Fruit fly (Drosophila melanogaster): ENCODE measurements around the gene Mkp.

The Mkp gene

dm6 chr3L:224004-224951, 39.9 kb upstream of the Mkp start (continued):
- TF ChIP-seq gsb (GFP tag; IDR thresholded peaks at IDR 0.05) = peak; percentile 43; the same call in 1 of the 2 replicates
- peak; percentile 69 for TF ChIP-seq Opbp (GFP tag; IDR thresholded peaks at IDR 0.05; ENCODE audit: partially characterized antibody)
- TF ChIP-seq hth (optimal IDR thresholded peaks at IDR 0.05) = no peak
- no peak for TF ChIP-seq trem (tag; optimal IDR thresholded peaks at IDR 0.05)
- TF ChIP-seq CG42726 (GFP tag; IDR thresholded peaks at IDR 0.05; ENCODE audit: partially characterized antibody) = peak; percentile 70
- no peak for TF ChIP-seq Kr (GFP tag; optimal IDR thresholded peaks at IDR 0.05)
- TF ChIP-seq jumu (GFP tag; optimal IDR thresholded peaks at IDR 0.05) = peak; percentile 8
- no peak for TF ChIP-seq grn (GFP tag; optimal IDR thresholded peaks at IDR 0.05)
- peak; percentile 90 for TF ChIP-seq CG10543 (GFP tag; optimal IDR thresholded peaks at IDR 0.05)
- TF ChIP-seq CG6765 (GFP tag; optimal IDR thresholded peaks at IDR 0.05) = no peak
- TF ChIP-seq CG10147 (GFP tag; optimal IDR thresholded peaks at IDR 0.05) = no peak
- peak; percentile 32; the same call in 1 of the 2 replicates for TF ChIP-seq CG14014 (GFP tag; IDR thresholded peaks at IDR 0.05)
- TF ChIP-seq NK7.1 (GFP tag; optimal IDR thresholded peaks at IDR 0.05) = no peak
- no peak for TF ChIP-seq CG16863 (GFP tag; optimal IDR thresholded peaks at IDR 0.05)
- TF ChIP-seq CG13624 (GFP tag; optimal IDR thresholded peaks at IDR 0.05) = peak; percentile 83
- TF ChIP-seq CG31441 (GFP tag; IDR thresholded peaks at IDR 0.05) = no peak
- TF ChIP-seq Dip2 (GFP tag; IDR thresholded peaks at IDR 0.05) = no peak
- TF ChIP-seq NC2α (GFP tag; optimal IDR thresholded peaks at IDR 0.05) = peak; percentile 19
- peak; percentile 1 for TF ChIP-seq Atf3 (GFP tag; optimal IDR thresholded peaks at IDR 0.05)
- peak; percentile 36; the same call in 1 of the 2 replicates for TF ChIP-seq CG31224 (GFP tag; IDR thresholded peaks at IDR 0.05)
- TF ChIP-seq sd (tag; optimal IDR thresholded peaks at IDR 0.05) = no peak
- TF ChIP-seq ken (GFP tag; IDR thresholded peaks at IDR 0.05) = peak; percentile 9; the same call in 2 of the 3 replicates
- TF ChIP-seq ind (GFP tag; optimal IDR thresholded peaks at IDR 0.05) = no peak
- 0 out of 2 replicates have a peak, but pooled peaks have one; percentile 11 for TF ChIP-seq tna (GFP tag; IDR thresholded peaks at IDR 0.05; ENCODE audit: partially characterized antibody)
- no peak for TF ChIP-seq br (optimal IDR thresholded peaks at IDR 0.05)
- peak; percentile 29 for TF ChIP-seq CG13775 (GFP tag; optimal IDR thresholded peaks at IDR 0.05)
- no peak for TF ChIP-seq fd3F (GFP tag; optimal IDR thresholded peaks at IDR 0.05)
- peak; percentile 39 for TF ChIP-seq vvl (GFP tag; IDR thresholded peaks at IDR 0.05)
- TF ChIP-seq CG10979 (tag; optimal IDR thresholded peaks at IDR 0.05) = no peak
- TF ChIP-seq sob (GFP tag; IDR thresholded peaks at IDR 0.05) = no peak
- no peak for TF ChIP-seq CG17802 (tag; optimal IDR thresholded peaks at IDR 0.05)
- TF ChIP-seq pfk (GFP tag; optimal IDR thresholded peaks at IDR 0.05) = peak; percentile 33
- no peak for TF ChIP-seq exex (tag; optimal IDR thresholded peaks at IDR 0.05)
- no peak for TF ChIP-seq Hmx (GFP tag; optimal IDR thresholded peaks at IDR 0.05)
- TF ChIP-seq Lhr (GFP tag; optimal IDR thresholded peaks at IDR 0.05) = no peak
- 0 out of 2 replicates have a peak, but pooled peaks have one; percentile 10 for TF ChIP-seq H2.0 (GFP tag; IDR thresholded peaks at IDR 0.05)
- TF ChIP-seq danr (GFP tag; IDR thresholded peaks at IDR 0.05) = no peak
- TF ChIP-seq ewg (GFP tag; optimal IDR thresholded peaks at IDR 0.05) = peak; percentile 76
- peak; percentile 20 for TF ChIP-seq CG3163 (GFP tag; optimal IDR thresholded peaks at IDR 0.05)
- no peak for TF ChIP-seq zf30C (GFP tag; optimal IDR thresholded peaks at IDR 0.05)
- peak; percentile 58 for TF ChIP-seq CG10431 (GFP tag; optimal IDR thresholded peaks at IDR 0.05)
- peak; percentile 5; the same call in 1 of the 2 replicates for TF ChIP-seq CG11085 (GFP tag; IDR thresholded peaks at IDR 0.05)
- TF ChIP-seq ara (GFP tag; IDR thresholded peaks at IDR 0.05) = peak; percentile 44
- no peak for TF ChIP-seq Vsx1 (GFP tag; optimal IDR thresholded peaks at IDR 0.05)
- TF ChIP-seq CG17361 (GFP tag; IDR thresholded peaks at IDR 0.05) = no peak
- peak; percentile 81 for TF ChIP-seq CG8924 (tag; optimal IDR thresholded peaks at IDR 0.05)
- no peak for TF ChIP-seq wor (GFP tag; IDR thresholded peaks at IDR 0.05)
- TF ChIP-seq CG4282 (GFP tag; optimal IDR thresholded peaks at IDR 0.05) = peak; percentile 42
- no peak for TF ChIP-seq Myb (GFP tag; optimal IDR thresholded peaks at IDR 0.05)

All from whole organism, embryonic.